Fruit fly (Drosophila melanogaster) whole organism, embryonic: ENCODE measurements around the gene elB.

Experiments
- Asciz ChIP-seq: fragments of 200-800 bp; sonication (Bioruptor generic); optimal IDR thresholded peaks from 2 replicates; lab custom pipeline; 2017; ENCODE audit warnings: missing biosample characterization, mild to moderate bottlenecking, missing genetic modification characterization, missing genetic modification reagents
- BEAF-32 ChIP-seq: fragments of 200-800 bp; sonication (Bioruptor generic); optimal IDR thresholded peaks from 3 replicates; lab custom pipeline; 2017; ENCODE audit warnings: missing biosample characterization, missing genetic modification characterization, mild to moderate bottlenecking, moderate library complexity, missing genetic modification reagents
- CG10274 ChIP-seq: fragments of 200-800 bp; sonication (Bioruptor generic); optimal IDR thresholded peaks from 3 replicates; lab custom pipeline; 2017; ENCODE audit warnings: missing biosample characterization, mild to moderate bottlenecking, missing genetic modification characterization
- CG11504 ChIP-seq: fragments of 200-800 bp; sonication (Bioruptor generic); optimal IDR thresholded peaks from 3 replicates; lab custom pipeline; 2019; ENCODE audit warnings: missing biosample characterization, mild to moderate bottlenecking, missing genetic modification characterization, moderate library complexity
- CG12299 ChIP-seq: fragments of 200-800 bp; sonication (Bioruptor generic); optimal IDR thresholded peaks from 2 replicates; lab custom pipeline; 2018; ENCODE audit warnings: missing biosample characterization, mild to moderate bottlenecking, missing genetic modification characterization
- CG14710 ChIP-seq: fragments of 200-800 bp; sonication (Bioruptor generic); optimal IDR thresholded peaks from 3 replicates; lab custom pipeline; 2019; ENCODE audit warnings: missing biosample characterization, mild to moderate bottlenecking, missing genetic modification characterization, moderate library complexity
- CG17359 ChIP-seq: fragments of 200-800 bp; sonication (Bioruptor generic); optimal IDR thresholded peaks from 3 replicates; lab custom pipeline; 2018; ENCODE audit warnings: missing biosample characterization, mild to moderate bottlenecking, missing genetic modification characterization, moderate library complexity
- CG17385 ChIP-seq: fragments of 200-800 bp; sonication (Bioruptor generic); optimal IDR thresholded peaks from 3 replicates; lab custom pipeline; 2018; ENCODE audit warnings: missing biosample characterization, mild to moderate bottlenecking, missing genetic modification characterization
- CG18262 ChIP-seq: fragments of 200-800 bp; optimal IDR thresholded peaks from 3 replicates; lab custom pipeline; 2019; ENCODE audit warnings: missing biosample characterization, mild to moderate bottlenecking, missing genetic modification characterization, moderate library complexity
- CG18476 ChIP-seq: fragments of 200-800 bp; sonication (Bioruptor generic); optimal IDR thresholded peaks from 2 replicates; lab custom pipeline; 2016; ENCODE audit warnings: missing biosample characterization, mild to moderate bottlenecking, missing genetic modification characterization
- CG2129 ChIP-seq: fragments of 200-800 bp; sonication (Bioruptor generic); IDR thresholded peaks from 2 replicates; pipeline ENCODE4 v1.3.6; 2022; ENCODE audit warnings: missing biosample characterization, missing genetic modification characterization; ENCODE audit not compliant: partially characterized antibody
- CG2875 ChIP-seq: fragments of 200-800 bp; sonication (Bioruptor generic); optimal IDR thresholded peaks from 2 replicates; lab custom pipeline; 2017; ENCODE audit warnings: missing biosample characterization, mild to moderate bottlenecking, missing genetic modification characterization, missing genetic modification reagents
- CG34422 ChIP-seq: fragments of 200-800 bp; sonication (Bioruptor generic); IDR thresholded peaks from 3 replicates; pipeline ENCODE4 v1.3.6; 2022; ENCODE audit warnings: missing biosample characterization, missing genetic modification characterization
- CG43689 ChIP-seq: fragments of 200-800 bp; sonication (Bioruptor generic); IDR thresholded peaks from 2 replicates; pipeline ENCODE4 v1.3.6; 2022; ENCODE audit warnings: missing biosample characterization, missing genetic modification characterization
- CG4404 ChIP-seq: fragments of 200-800 bp; sonication (Bioruptor generic); IDR thresholded peaks from 2 replicates; pipeline ENCODE4 v1.3.6; 2022; ENCODE audit warnings: missing biosample characterization, missing genetic modification characterization
- CG6813 ChIP-seq: fragments of 200-800 bp; sonication (Bioruptor generic); optimal IDR thresholded peaks from 2 replicates; lab custom pipeline; 2017; ENCODE audit warnings: missing biosample characterization, missing genetic modification characterization, mild to moderate bottlenecking, moderate library complexity, missing genetic modification reagents
- CG7271 ChIP-seq: fragments of 200-800 bp; sonication (Bioruptor generic); optimal IDR thresholded peaks from 2 replicates; lab custom pipeline; 2018; ENCODE audit warnings: missing biosample characterization, mild to moderate bottlenecking, missing genetic modification characterization, moderate library complexity
- CG7786 ChIP-seq: fragments of 200-800 bp; sonication (Bioruptor generic); optimal IDR thresholded peaks from 2 replicates; lab custom pipeline; 2016; ENCODE audit warnings: missing biosample characterization, missing genetic modification characterization
- CG9876 ChIP-seq: fragments of 200-800 bp; sonication (Bioruptor generic); optimal IDR thresholded peaks from 2 replicates; lab custom pipeline; 2016; ENCODE audit warnings: missing biosample characterization, missing genetic modification characterization
- CTCF ChIP-seq: fragments of 200-800 bp; sonication (Bioruptor generic); optimal IDR thresholded peaks from 2 replicates; lab custom pipeline; 2017; ENCODE audit warnings: missing biosample characterization, mild to moderate bottlenecking, missing genetic modification characterization, moderate library complexity
- CrebB ChIP-seq: fragments of 200-800 bp; sonication (Bioruptor generic); optimal IDR thresholded peaks from 3 replicates; lab custom pipeline; 2018; ENCODE audit warnings: missing biosample characterization, mild to moderate bottlenecking, missing genetic modification characterization
- D19B ChIP-seq: fragments of 200-800 bp; sonication (Bioruptor generic); optimal IDR thresholded peaks from 2 replicates; lab custom pipeline; 2017; ENCODE audit warnings: missing biosample characterization, mild to moderate bottlenecking, missing genetic modification characterization
- Dll ChIP-seq: fragments of 200-800 bp; sonication (Bioruptor generic); IDR thresholded peaks from 4 replicates; pipeline ENCODE4 v1.3.6; 2022; ENCODE audit warnings: missing biosample characterization, missing genetic modification characterization; ENCODE audit not compliant: partially characterized antibody
- Fer1 ChIP-seq: fragments of 200-800 bp; sonication (Bioruptor generic); optimal IDR thresholded peaks from 2 replicates; lab custom pipeline; 2017; ENCODE audit warnings: missing biosample characterization, mild to moderate bottlenecking, missing genetic modification characterization
- NC2β ChIP-seq: fragments of 200-800 bp; sonication (Bioruptor generic); optimal IDR thresholded peaks from 2 replicates; lab custom pipeline; 2016; ENCODE audit warnings: missing biosample characterization, missing genetic modification characterization
- NK7.1 ChIP-seq: fragments of 200-800 bp; sonication (Bioruptor generic); optimal IDR thresholded peaks from 3 replicates; lab custom pipeline; 2016; ENCODE audit warnings: missing biosample characterization, missing genetic modification characterization
- Oaz ChIP-seq: fragments of 200-800 bp; sonication (Bioruptor generic); IDR thresholded peaks from 2 replicates; pipeline ENCODE4 v1.3.6; 2022; ENCODE audit warnings: missing biosample characterization, missing genetic modification characterization
- ato ChIP-seq: fragments of 200-800 bp; sonication (Bioruptor generic); IDR thresholded peaks from 2 replicates; pipeline ENCODE4 v1.3.6; 2022; ENCODE audit warnings: missing biosample characterization, missing genetic modification characterization; ENCODE audit not compliant: partially characterized antibody
- bigmax ChIP-seq: fragments of 200-800 bp; sonication (Bioruptor generic); optimal IDR thresholded peaks from 2 replicates; lab custom pipeline; 2018; ENCODE audit warnings: missing biosample characterization, mild to moderate bottlenecking, missing genetic modification characterization
- btn ChIP-seq: fragments of 200-800 bp; sonication (Bioruptor generic); optimal IDR thresholded peaks from 2 replicates; lab custom pipeline; 2016; ENCODE audit warnings: missing biosample characterization, missing genetic modification characterization
- chm ChIP-seq: fragments of 200-800 bp; sonication (Bioruptor generic); IDR thresholded peaks from 2 replicates; pipeline ENCODE4 v1.3.6; 2022; ENCODE audit warnings: missing biosample characterization, missing genetic modification characterization
- crp ChIP-seq, 2 experiments: fragments of 200-800 bp; sonication (Bioruptor generic); optimal IDR thresholded peaks; 2 replicates in 1 of 2; 3 replicates in 1 of 2; lab custom pipeline; 2017; ENCODE audit warnings: missing biosample characterization in 2 of 2, missing genetic modification characterization in 2 of 2, mild to moderate bottlenecking in 1 of 2, moderate library complexity in 1 of 2
- dimm ChIP-seq: fragments of 200-800 bp; sonication (Bioruptor generic); IDR thresholded peaks from 2 replicates; pipeline ENCODE4 v1.3.6; 2022; ENCODE audit warnings: missing biosample characterization, missing genetic modification characterization
- eve ChIP-seq, 2 experiments: fragments of >200 bp; optimal IDR thresholded peaks; 2 replicates each; lab custom pipeline; 2017; ENCODE audit warnings: missing biosample characterization in 2 of 2, missing genetic modification characterization in 2 of 2
- exex ChIP-seq: fragments of 200-800 bp; sonication (Bioruptor generic); optimal IDR thresholded peaks from 4 replicates; lab custom pipeline; 2018; ENCODE audit warnings: missing biosample characterization, mild to moderate bottlenecking, missing genetic modification characterization, moderate library complexity
- fru ChIP-seq: fragments of >200 bp; optimal IDR thresholded peaks from 2 replicates; lab custom pipeline; 2017
- grn ChIP-seq: fragments of 200-800 bp; sonication (Bioruptor generic); optimal IDR thresholded peaks from 3 replicates; lab custom pipeline; 2017; ENCODE audit warnings: missing biosample characterization, missing genetic modification characterization
- ken ChIP-seq: fragments of 200-800 bp; sonication (Bioruptor generic); IDR thresholded peaks from 3 replicates; pipeline ENCODE4 v1.3.6; 2022; ENCODE audit warnings: missing biosample characterization, missing genetic modification characterization
- knrl ChIP-seq: fragments of 200-800 bp; sonication (Bioruptor generic); IDR thresholded peaks from 3 replicates; pipeline ENCODE4 v1.3.6; 2022; ENCODE audit warnings: missing biosample characterization, missing genetic modification characterization; ENCODE audit not compliant: partially characterized antibody
- lbe ChIP-seq: fragments of 200-800 bp; sonication (Bioruptor generic); optimal IDR thresholded peaks from 2 replicates; lab custom pipeline; 2016; ENCODE audit warnings: missing biosample characterization, mild to moderate bottlenecking, missing genetic modification characterization
- lola ChIP-seq, 3 experiments: fragments of >200 bp in 2 of 3; fragments of 200-800 bp in 1 of 3; sonication (Bioruptor generic) in 1 of 3; optimal IDR thresholded peaks; 2 replicates each; lab custom pipeline; 2017 to 2019; ENCODE audit warnings: missing biosample characterization in 3 of 3, missing genetic modification characterization in 3 of 3, mild to moderate bottlenecking in 1 of 3, moderate library complexity in 1 of 3
- nau ChIP-seq: fragments of 200-800 bp; sonication (Bioruptor generic); optimal IDR thresholded peaks from 3 replicates; lab custom pipeline; 2017; ENCODE audit warnings: missing biosample characterization, mild to moderate bottlenecking, missing genetic modification characterization, missing genetic modification reagents
- sisA ChIP-seq: fragments of 200-800 bp; sonication (Bioruptor generic); IDR thresholded peaks from 2 replicates; pipeline ENCODE4 v1.3.6; 2022; ENCODE audit warnings: missing biosample characterization, missing genetic modification characterization
- sob ChIP-seq: fragments of 200-800 bp; sonication (Bioruptor generic); IDR thresholded peaks from 2 replicates; pipeline ENCODE4 v1.3.6; 2022; ENCODE audit warnings: missing biosample characterization, missing genetic modification characterization
- tin ChIP-seq: fragments of 200-800 bp; sonication (Bioruptor generic); optimal IDR thresholded peaks from 3 replicates; lab custom pipeline; 2016; ENCODE audit warnings: missing biosample characterization, missing genetic modification characterization
- toy ChIP-seq: fragments of 200-800 bp; sonication (Bioruptor generic); IDR thresholded peaks from 2 replicates; pipeline ENCODE4 v1.3.6; 2022; ENCODE audit warnings: missing biosample characterization, missing genetic modification characterization
- vfl ChIP-seq: fragments of 200-800 bp; sonication (Bioruptor generic); optimal IDR thresholded peaks from 2 replicates; lab custom pipeline; 2016; ENCODE audit warnings: missing biosample characterization, missing genetic modification characterization
- zfh2 ChIP-seq: fragments of 200-800 bp; sonication (Bioruptor generic); optimal IDR thresholded peaks from 2 replicates; lab custom pipeline; 2016; ENCODE audit warnings: missing biosample characterization, missing genetic modification characterization

elB gene

DNA sequence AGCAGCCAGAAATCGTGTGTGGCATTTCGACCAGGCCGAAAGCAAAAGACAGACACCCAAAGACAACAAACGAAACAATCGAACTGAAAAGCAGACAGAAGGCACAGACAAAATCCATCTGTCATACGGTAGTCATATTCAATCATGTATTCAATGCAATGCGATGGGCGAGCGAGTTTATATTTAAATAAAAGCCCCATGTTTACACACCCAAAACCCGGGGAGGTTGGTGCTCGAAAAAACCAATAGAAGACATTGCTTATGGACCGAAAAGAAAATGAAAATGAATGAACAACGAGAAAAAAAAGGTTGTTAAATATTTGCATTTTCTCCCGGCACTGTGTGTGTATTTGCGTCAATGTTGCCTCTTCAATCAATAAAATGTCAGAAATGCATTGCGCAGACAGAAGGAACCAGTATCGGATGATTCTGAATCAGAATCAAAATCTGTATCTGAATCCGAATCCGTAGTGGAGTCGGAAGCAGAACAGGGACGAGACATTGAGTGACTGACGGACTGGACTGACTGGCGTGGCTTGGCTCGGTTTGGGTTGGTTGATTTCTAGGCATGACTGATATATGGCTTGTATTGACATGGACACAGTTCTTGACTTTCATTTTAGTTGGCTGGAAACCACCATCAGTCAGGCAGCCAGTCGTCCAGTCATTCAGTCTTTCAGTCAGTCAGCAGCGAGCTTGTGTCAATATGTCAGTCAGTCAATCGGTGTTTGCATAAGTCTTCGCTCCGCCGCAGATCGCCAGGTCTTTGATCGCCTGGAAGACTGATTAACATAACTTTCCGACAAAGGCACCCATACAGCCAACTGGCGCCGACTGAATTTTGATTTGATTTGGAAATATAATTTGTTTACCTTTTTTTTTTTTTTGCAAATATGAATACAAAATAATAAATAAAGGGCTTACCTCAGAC, 23.3 kb upstream of the elB start (continued):
- 0 out of 3 replicates have a peak, but pooled peaks have one; percentile 31 for TF ChIP-seq ken (GFP tag; lab: Robert Waterston, UW)
- TF ChIP-seq CG12299 (tag; lab: Kevin White, UChicago), result no peak
- TF ChIP-seq CTCF (GFP tag; lab: Kevin White, UChicago), result no peak
- peak; percentile 41 for TF ChIP-seq CG14710 (tag; lab: Kevin White, UChicago)
- no peak for TF ChIP-seq CG10274 (GFP tag; lab: Kevin White, UChicago)
- no peak for TF ChIP-seq CG9876 (GFP tag; lab: Kevin White, UChicago)
- no peak for TF ChIP-seq knrl (GFP tag; lab: Robert Waterston, UW)
- TF ChIP-seq CG34422 (GFP tag; lab: Robert Waterston, UW), result 0 out of 3 replicates have a peak, but pooled peaks have one; percentile 28
- TF ChIP-seq NC2β (GFP tag; lab: Kevin White, UChicago), result no peak
- no peak for TF ChIP-seq btn (GFP tag; lab: Kevin White, UChicago)
- peak in 1 of 3 experiments; percentile 36 for TF ChIP-seq lola (GFP tag; optimal IDR thresholded peaks at IDR 0.05; lab: Kevin White, UChicago)
- TF ChIP-seq Asciz (GFP tag; lab: Kevin White, UChicago), result peak; percentile 25
- TF ChIP-seq grn, result no peak
- TF ChIP-seq D19B (GFP tag; lab: Kevin White, UChicago), result no peak
- TF ChIP-seq chm (GFP tag; lab: Robert Waterston, UW), result peak; percentile 67; the same call in 1 of the 2 replicates
- TF ChIP-seq CG11504, result no peak
- no peak for TF ChIP-seq vfl (GFP tag; lab: Kevin White, UChicago)
- TF ChIP-seq CG17359 (tag; lab: Kevin White, UChicago), result peak; percentile 41
- no peak for TF ChIP-seq Fer1 (GFP tag; lab: Kevin White, UChicago)
- TF ChIP-seq dimm (GFP tag; lab: Robert Waterston, UW), result no peak
- TF ChIP-seq CG18262 (tag; lab: Kevin White, UChicago), result no peak
- TF ChIP-seq ato, result no peak
- TF ChIP-seq zfh2 (GFP tag; lab: Kevin White, UChicago), result no peak
- TF ChIP-seq fru (lab: Kevin White, UChicago), result no peak
- no peak for TF ChIP-seq CG18476 (GFP tag; lab: Kevin White, UChicago)
- TF ChIP-seq bigmax (GFP tag; lab: Kevin White, UChicago), result no peak
- no peak for TF ChIP-seq BEAF-32 (GFP tag; lab: Kevin White, UChicago)
- no peak for TF ChIP-seq CG43689 (GFP tag; lab: Robert Waterston, UW)
- peak; percentile 40 for TF ChIP-seq CG2875 (GFP tag; lab: Kevin White, UChicago)
- TF ChIP-seq CG2129 (GFP tag; lab: Robert Waterston, UW), result no peak
- no peak for TF ChIP-seq CG7786
- no peak for TF ChIP-seq CG4404 (GFP tag; lab: Robert Waterston, UW)
- no peak for TF ChIP-seq nau (GFP tag; lab: Kevin White, UChicago)
- no peak for TF ChIP-seq lbe (GFP tag; lab: Kevin White, UChicago)
- TF ChIP-seq crp (GFP tag; optimal IDR thresholded peaks at IDR 0.05; lab: Kevin White, UChicago), result no peak
- TF ChIP-seq tin (GFP tag; lab: Kevin White, UChicago), result no peak
- peak in 1 of 2 experiments; percentile 28 for TF ChIP-seq eve (GFP tag; optimal IDR thresholded peaks at IDR 0.05; lab: Kevin White, UChicago)
- 0 out of 2 replicates have a peak, but pooled peaks have one; percentile 11 for TF ChIP-seq Oaz (GFP tag; lab: Robert Waterston, UW)
- TF ChIP-seq toy, result no peak
- TF ChIP-seq exex (tag; lab: Kevin White, UChicago), result no peak
- no peak for TF ChIP-seq CG6813 (GFP tag; lab: Kevin White, UChicago)
- TF ChIP-seq CG7271, result no peak
- TF ChIP-seq sisA, result no peak
- 0 out of 2 replicates have a peak, but pooled peaks have one; percentile 19 for TF ChIP-seq sob (GFP tag; lab: Robert Waterston, UW)
- TF ChIP-seq Dll (GFP tag; lab: Robert Waterston, UW), result 0 out of 4 replicates have a peak, but pooled peaks have one; percentile 14
- no peak for TF ChIP-seq CG17385 (GFP tag; lab: Kevin White, UChicago)
- no peak for TF ChIP-seq CrebB (tag; lab: Kevin White, UChicago)
- TF ChIP-seq NK7.1 (GFP tag; lab: Kevin White, UChicago), result no peak
